Worm (Caenorhabditis elegans) whole organism, early embryonic: ENCODE results near the gene F52H2.15.

Source experiments
- B0310.2 ChIP-seq: sonication (generic microtip); optimal IDR thresholded peaks from 2 replicates; lab custom pipeline; 2016; ENCODE audit warnings: mild to moderate bottlenecking, missing genetic modification characterization, missing compliant biosample characterization
- F13C5.2 ChIP-seq: sonication (generic microtip); optimal IDR thresholded peaks from 2 replicates; lab custom pipeline; 2017; ENCODE audit warnings: mild to moderate bottlenecking, missing genetic modification characterization, inconsistent platforms, missing compliant biosample characterization
- ama-1 ChIP-seq: fragments of 150-350 bp; optimal IDR thresholded peaks from 2 replicates; lab custom pipeline; 2014
- ceh-13 ChIP-seq: fragments of 200-800 bp; sonication (Bioruptor generic); optimal IDR thresholded peaks from 2 replicates; lab custom pipeline; 2018; ENCODE audit warnings: mild to moderate bottlenecking, missing genetic modification characterization, missing compliant biosample characterization
- ceh-36 ChIP-seq: sonication (generic microtip); optimal IDR thresholded peaks from 2 replicates; lab custom pipeline; 2016; ENCODE audit warnings: missing genetic modification characterization, inconsistent platforms, missing compliant biosample characterization
- ets-7 ChIP-seq: sonication (generic microtip); optimal IDR thresholded peaks from 2 replicates; lab custom pipeline; 2016; ENCODE audit warnings: missing genotype, missing genetic modification characterization, missing compliant biosample characterization
- flt-1 ChIP-seq: fragments of 200-800 bp; sonication (Bioruptor generic); IDR thresholded peaks from 2 replicates; pipeline ENCODE4 v1.3.6; 2022; ENCODE audit warnings: missing genetic modification characterization, missing compliant biosample characterization
- hmbx-1 ChIP-seq: sonication (generic microtip); optimal IDR thresholded peaks from 2 replicates; lab custom pipeline; 2016; ENCODE audit warnings: mild to moderate bottlenecking, missing genetic modification characterization, missing compliant biosample characterization
- hmg-4 ChIP-seq: fragments of 200-800 bp; sonication (Bioruptor generic); optimal IDR thresholded peaks from 2 replicates; lab custom pipeline; 2018; ENCODE audit warnings: mild to moderate bottlenecking, missing genetic modification characterization, missing compliant biosample characterization
- scrt-1 ChIP-seq: fragments of 200-800 bp; sonication (Bioruptor generic); IDR thresholded peaks from 2 replicates; pipeline ENCODE4 v1.3.6; 2022; ENCODE audit warnings: missing genetic modification characterization, missing compliant biosample characterization
- sea-1 ChIP-seq: fragments of 200-800 bp; sonication (Bioruptor generic); conservative IDR thresholded peaks from 2 replicates; pipeline ENCODE4 v1.3.6; 2022; ENCODE audit warnings: missing genetic modification characterization, missing compliant biosample characterization
- tbx-37 ChIP-seq: fragments of 200-800 bp; sonication (Bioruptor generic); conservative IDR thresholded peaks from 2 replicates; pipeline ENCODE4 v1.3.6; 2022; ENCODE audit warnings: missing genetic modification reagents, missing genetic modification characterization, missing compliant biosample characterization
- tra-4 ChIP-seq: sonication (generic microtip); optimal IDR thresholded peaks from 2 replicates; lab custom pipeline; 2017; ENCODE audit warnings: missing genetic modification characterization, missing compliant biosample characterization

ce11 chrX:2550665-2551064, 14.5 kb upstream of the F52H2.15 start:
- TF ChIP-seq ama-1 (lab: Kevin White, UChicago), result no peak
- no peak for TF ChIP-seq ceh-36 (tag; lab: Kevin White, UChicago)
- TF ChIP-seq ets-7 (tag; lab: Kevin White, UChicago), result no peak
- TF ChIP-seq flt-1, result no peak
- no peak for TF ChIP-seq F13C5.2 (tag; lab: Kevin White, UChicago)
- TF ChIP-seq tra-4 (tag; lab: Kevin White, UChicago), result no peak
- no peak for TF ChIP-seq hmbx-1
- TF ChIP-seq hmg-4, result no peak
- no peak for TF ChIP-seq tbx-37
- no peak for TF ChIP-seq scrt-1 (GFP tag; lab: Robert Waterston, UW)
- TF ChIP-seq sea-1 (GFP tag; lab: Robert Waterston, UW), result no peak
- TF ChIP-seq B0310.2 (tag; lab: Kevin White, UChicago), result no peak
- no peak for TF ChIP-seq ceh-13 (GFP tag; lab: Kevin White, UChicago)
